Worm (Caenorhabditis elegans) whole organism, L4 larva: ENCODE measurements around the gene F28C6.8.

Source experiments
- F26F4.8 ChIP-seq: fragments of 200-800 bp; sonication (Bioruptor generic); conservative IDR thresholded peaks from 2 replicates; pipeline ENCODE4 v1.3.6; 2022; ENCODE audit warnings: missing genetic modification characterization, missing compliant biosample characterization
- F49E8.2 ChIP-seq: sonication (generic microtip); optimal IDR thresholded peaks from 2 replicates; lab custom pipeline; 2016; ENCODE audit warnings: missing compliant biosample characterization, mild to moderate bottlenecking, missing genetic modification characterization, borderline replicate concordance
- R02D3.7 ChIP-seq: fragments of 150-350 bp; sonication (generic microtip); optimal IDR thresholded peaks from 3 replicates; lab custom pipeline; 2014; ENCODE audit warnings: missing biosample characterization, missing genetic modification characterization
- T20F7.1 ChIP-seq: fragments of 200-800 bp; sonication (Bioruptor generic); optimal IDR thresholded peaks from 2 replicates; lab custom pipeline; 2018; ENCODE audit warnings: mild to moderate bottlenecking, missing genetic modification characterization, missing compliant biosample characterization
- T26A8.4 ChIP-seq: fragments of 200-800 bp; sonication (Bioruptor generic); IDR thresholded peaks from 2 replicates; pipeline ENCODE4 v1.3.6; 2022; ENCODE audit warnings: missing genetic modification characterization, missing compliant biosample characterization
- Y105C5A.15 ChIP-seq: fragments of 200-800 bp; sonication (Bioruptor generic); IDR thresholded peaks from 2 replicates; pipeline ENCODE4 v1.3.6; 2022; ENCODE audit warnings: missing genetic modification characterization, missing compliant biosample characterization
- Y48G9A.11 ChIP-seq: fragments of 200-800 bp; sonication (Bioruptor generic); IDR thresholded peaks from 2 replicates; pipeline ENCODE4 v1.3.6; 2022; ENCODE audit warnings: missing genetic modification reagents, missing genetic modification characterization, missing compliant biosample characterization
- Y5F2A.4 ChIP-seq: fragments of 200-800 bp; sonication (Bioruptor generic); optimal IDR thresholded peaks from 2 replicates; lab custom pipeline; 2018; ENCODE audit warnings: mild to moderate bottlenecking, missing genetic modification characterization, missing compliant biosample characterization
- Y75B8A.6 ChIP-seq: fragments of 200-800 bp; sonication (Bioruptor generic); IDR thresholded peaks from 2 replicates; pipeline ENCODE4 v1.3.6; 2022; ENCODE audit warnings: missing genetic modification reagents, missing genetic modification characterization, missing compliant biosample characterization
- ama-1 ChIP-seq: fragments of 150-350 bp; optimal IDR thresholded peaks from 2 replicates; lab custom pipeline; 2014; ENCODE audit warnings: inconsistent platforms, mixed read lengths
- attf-4 ChIP-seq: sonication (generic microtip); optimal IDR thresholded peaks from 3 replicates; lab custom pipeline; 2017; ENCODE audit warnings: missing biosample characterization, missing genetic modification characterization
- ceh-20 ChIP-seq: fragments of 200-800 bp; sonication (Bioruptor generic); IDR thresholded peaks from 2 replicates; pipeline ENCODE4 v1.3.6; 2022; ENCODE audit warnings: missing genetic modification reagents, missing genetic modification characterization, missing compliant biosample characterization
- ceh-44 ChIP-seq: fragments of 200-800 bp; sonication (Bioruptor generic); IDR thresholded peaks from 2 replicates; pipeline ENCODE4 v1.3.6; 2022; ENCODE audit warnings: missing genetic modification reagents, missing genetic modification characterization, missing compliant biosample characterization
- ceh-62 ChIP-seq: sonication (generic microtip); optimal IDR thresholded peaks from 2 replicates; lab custom pipeline; 2017; ENCODE audit warnings: missing biosample characterization, missing genetic modification characterization
- ceh-82 ChIP-seq: sonication (generic microtip); optimal IDR thresholded peaks from 2 replicates; lab custom pipeline; 2017; ENCODE audit warnings: missing biosample characterization, missing genetic modification characterization
- ctbp-1 ChIP-seq: fragments of 200-800 bp; sonication (Bioruptor generic); IDR thresholded peaks from 2 replicates; pipeline ENCODE4 v1.3.6; 2022; ENCODE audit warnings: missing genetic modification reagents, missing genetic modification characterization, missing compliant biosample characterization
- daf-16 ChIP-seq, 3 experiments: sonication (generic microtip); optimal IDR thresholded peaks; 2 replicates each; lab custom pipeline; 2016 to 2017; ENCODE audit warnings: missing genetic modification characterization in 3 of 3, missing genetic modification reagents in 3 of 3, mild to moderate bottlenecking in 2 of 3, missing compliant biosample characterization in 2 of 3, missing biosample characterization in 1 of 3, moderate library complexity in 1 of 3
- dmd-6 ChIP-seq: fragments of 200-800 bp; sonication (Bioruptor generic); IDR thresholded peaks from 2 replicates; pipeline ENCODE4 v1.3.6; 2022; ENCODE audit warnings: missing genetic modification reagents, missing genetic modification characterization, missing compliant biosample characterization
- dmd-8 ChIP-seq: fragments of 200-800 bp; sonication (Bioruptor generic); IDR thresholded peaks from 2 replicates; pipeline ENCODE4 v1.3.6; 2022; ENCODE audit warnings: missing genetic modification characterization, missing compliant biosample characterization
- dve-1 ChIP-seq: sonication (generic microtip); optimal IDR thresholded peaks from 2 replicates; lab custom pipeline; 2017; ENCODE audit warnings: antibody characterized with exemption, mild to moderate bottlenecking, missing genetic modification characterization, missing compliant biosample characterization; ENCODE audit not compliant: insufficient read depth
- egl-43 ChIP-seq: fragments of 200-800 bp; sonication (Bioruptor generic); IDR thresholded peaks from 2 replicates; pipeline ENCODE4 v1.3.6; 2022; ENCODE audit warnings: missing genetic modification reagents, missing genetic modification characterization, missing compliant biosample characterization
- hif-1 ChIP-seq, 2 experiments: sonication (generic microtip); optimal IDR thresholded peaks; 2 replicates each; lab custom pipeline; 2016 to 2017; ENCODE audit warnings: missing compliant biosample characterization in 2 of 2, missing genetic modification characterization in 2 of 2, missing genetic modification reagents in 2 of 2, missing genotype in 2 of 2, mild to moderate bottlenecking in 1 of 2
- hlh-30 ChIP-seq: sonication (generic microtip); optimal IDR thresholded peaks from 2 replicates; lab custom pipeline; 2017; ENCODE audit warnings: antibody characterized with exemption, mild to moderate bottlenecking, missing genetic modification characterization, missing compliant biosample characterization; ENCODE audit not compliant: insufficient read depth
- jun-1 ChIP-seq: fragments of 150-350 bp; optimal IDR thresholded peaks from 2 replicates; lab custom pipeline; 2014; ENCODE audit warnings: missing biosample characterization, missing genetic modification reagents, missing genetic modification characterization
- lim-7 ChIP-seq: fragments of 200-800 bp; sonication (Bioruptor generic); IDR thresholded peaks from 2 replicates; pipeline ENCODE4 v1.3.6; 2022; ENCODE audit warnings: missing genetic modification characterization, missing compliant biosample characterization
- lin-1 ChIP-seq: fragments of 200-800 bp; sonication (Bioruptor generic); IDR thresholded peaks from 2 replicates; pipeline ENCODE4 v1.3.6; 2022; ENCODE audit warnings: missing genetic modification reagents, missing genetic modification characterization, missing compliant biosample characterization
- lin-39 ChIP-seq: fragments of 150-350 bp; optimal IDR thresholded peaks from 2 replicates; lab custom pipeline; 2014; ENCODE audit warnings: missing biosample characterization, missing genetic modification reagents, missing genetic modification characterization
- lsy-2 ChIP-seq, 2 experiments: fragments of 150-350 bp in 1 of 2; sonication (generic microtip) in 1 of 2; optimal IDR thresholded peaks; 2 replicates each; lab custom pipeline; 2014 to 2017; ENCODE audit warnings: missing biosample characterization in 2 of 2, missing genetic modification characterization in 2 of 2
- mdl-1 ChIP-seq, 2 experiments: fragments of 150-350 bp in 1 of 2; sonication (generic microtip) in 1 of 2; optimal IDR thresholded peaks; 2 replicates each; lab custom pipeline; 2014 to 2017; ENCODE audit warnings: missing biosample characterization in 2 of 2, missing genetic modification characterization in 2 of 2
- mep-1 ChIP-seq: fragments of 150-350 bp; sonication (generic microtip); optimal IDR thresholded peaks from 3 replicates; lab custom pipeline; 2014; ENCODE audit warnings: missing biosample characterization, missing genetic modification characterization
- mes-2 ChIP-seq: sonication (generic microtip); optimal IDR thresholded peaks from 2 replicates; lab custom pipeline; 2016; ENCODE audit warnings: missing genotype, mild to moderate bottlenecking, missing genetic modification characterization, missing compliant biosample characterization; ENCODE audit not compliant: poor library complexity, severe bottlenecking
- nhr-102 ChIP-seq: sonication (generic microtip); optimal IDR thresholded peaks from 2 replicates; lab custom pipeline; 2016; ENCODE audit warnings: mild to moderate bottlenecking, missing genetic modification characterization, moderate library complexity, missing compliant biosample characterization
- nhr-28 ChIP-seq: fragments of 150-350 bp; optimal IDR thresholded peaks from 2 replicates; lab custom pipeline; 2014; ENCODE audit warnings: missing biosample characterization, missing genetic modification characterization
- nhr-41 ChIP-seq: fragments of 200-800 bp; sonication (Bioruptor generic); IDR thresholded peaks from 2 replicates; pipeline ENCODE4 v1.3.6; 2022; ENCODE audit warnings: missing genetic modification reagents, missing genetic modification characterization, missing compliant biosample characterization
- nhr-48 ChIP-seq: sonication (generic microtip); optimal IDR thresholded peaks from 2 replicates; lab custom pipeline; 2016; ENCODE audit warnings: mild to moderate bottlenecking, missing genetic modification characterization, missing compliant biosample characterization
- nhr-6 ChIP-seq: fragments of 150-350 bp; optimal IDR thresholded peaks from 2 replicates; lab custom pipeline; 2014; ENCODE audit warnings: missing biosample characterization, missing genetic modification characterization
- nhr-77 ChIP-seq: fragments of 150-350 bp; optimal IDR thresholded peaks from 2 replicates; lab custom pipeline; 2014; ENCODE audit warnings: missing biosample characterization, missing genetic modification characterization
- php-3 ChIP-seq: fragments of 200-800 bp; sonication (Bioruptor generic); IDR thresholded peaks from 2 replicates; pipeline ENCODE4 v1.3.6; 2022; ENCODE audit warnings: missing genetic modification reagents, missing genetic modification characterization, missing compliant biosample characterization
- rbr-2 ChIP-seq: sonication (generic microtip); optimal IDR thresholded peaks from 2 replicates; lab custom pipeline; 2016; ENCODE audit warnings: missing genotype, missing genetic modification characterization, missing compliant biosample characterization
- sdz-12 ChIP-seq: fragments of 200-800 bp; sonication (Bioruptor generic); optimal IDR thresholded peaks from 2 replicates; lab custom pipeline; 2018; ENCODE audit warnings: mild to moderate bottlenecking, missing genetic modification characterization, missing compliant biosample characterization
- snpc-1.2 ChIP-seq: fragments of 200-800 bp; sonication (Bioruptor generic); IDR thresholded peaks from 2 replicates; pipeline ENCODE4 v1.3.6; 2022; ENCODE audit warnings: missing genetic modification reagents, missing genetic modification characterization, missing compliant biosample characterization
- snpc-4 ChIP-seq: fragments of 150-350 bp; optimal IDR thresholded peaks from 2 replicates; lab custom pipeline; 2014; ENCODE audit warnings: missing biosample characterization, missing genetic modification characterization
- spr-3 ChIP-seq: fragments of 200-800 bp; sonication (Bioruptor generic); optimal IDR thresholded peaks from 2 replicates; lab custom pipeline; 2018; ENCODE audit warnings: mild to moderate bottlenecking, missing genetic modification characterization, missing compliant biosample characterization
- tra-1 ChIP-seq: fragments of 200-800 bp; sonication (Bioruptor generic); IDR thresholded peaks from 2 replicates; pipeline ENCODE4 v1.3.6; 2022; ENCODE audit warnings: missing genetic modification reagents, missing genetic modification characterization, missing compliant biosample characterization
- unc-130 ChIP-seq: sonication (generic microtip); optimal IDR thresholded peaks from 2 replicates; lab custom pipeline; 2016; ENCODE audit warnings: missing genetic modification reagents, missing genetic modification characterization, missing compliant biosample characterization
- vab-7 ChIP-seq: fragments of 200-800 bp; sonication (Bioruptor generic); IDR thresholded peaks from 2 replicates; pipeline ENCODE4 v1.3.6; 2022; ENCODE audit warnings: missing genetic modification reagents, missing genetic modification characterization, missing compliant biosample characterization
- zfp-3 ChIP-seq: fragments of 200-800 bp; sonication (Bioruptor generic); conservative IDR thresholded peaks from 2 replicates; pipeline ENCODE4 v1.3.6; 2022; ENCODE audit warnings: missing genetic modification reagents, missing genetic modification characterization, missing compliant biosample characterization
- zip-11 ChIP-seq: fragments of 200-800 bp; sonication (Bioruptor generic); IDR thresholded peaks from 2 replicates; pipeline ENCODE4 v1.3.6; 2022; ENCODE audit warnings: missing genetic modification characterization, missing compliant biosample characterization

F28C6.8 gene

ce11 chrII:8566039-8566438 is 40.6 kb upstream of the F28C6.8 start, which contains the start of gene stc-1 (continued):
- TF ChIP-seq mes-2 (tag; lab: Kevin White, UChicago), result peak; percentile 59
- peak; percentile 53 for TF ChIP-seq nhr-6
- TF ChIP-seq T26A8.4 (GFP tag; lab: Robert Waterston, UW), result peak; percentile 35; the same call in 1 of the 2 replicates
- TF ChIP-seq rbr-2, result no peak
- no peak for TF ChIP-seq mdl-1 (tag; optimal IDR thresholded peaks at IDR 0.05; lab: Kevin White, UChicago)
- TF ChIP-seq vab-7, result no peak
- no peak for TF ChIP-seq sdz-12 (GFP tag; lab: Kevin White, UChicago)
- peak; percentile 43 for TF ChIP-seq dve-1 (tag; lab: Kevin White, UChicago)

DNA sequence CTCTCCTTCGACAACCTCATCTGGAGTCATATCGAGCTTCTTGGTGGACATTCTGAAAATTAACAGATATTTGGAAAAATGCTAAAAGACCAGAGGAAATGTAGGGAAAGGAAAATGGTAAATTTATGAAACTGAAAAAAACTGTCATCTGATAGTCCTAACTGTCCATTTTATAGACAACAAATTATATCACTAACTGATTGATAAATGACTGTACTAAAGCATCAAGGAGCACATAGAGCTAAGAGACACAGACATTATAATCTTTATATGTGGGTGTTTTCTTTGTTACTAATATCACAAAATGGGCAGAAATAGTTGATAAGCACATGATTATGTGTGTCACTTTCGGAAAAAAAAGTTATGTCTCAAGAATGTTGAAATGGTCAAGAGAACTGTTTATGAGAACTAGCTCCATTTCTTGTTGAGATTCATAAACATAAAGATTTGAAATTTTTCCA is 39.8 kb upstream of the F28C6.8 start, which contains the start of gene F54C9.3:
TSS of gene F54C9.3 (minus strand) at position 51 of the 461 bp plus-strand sequence.
- TF ChIP-seq snpc-1.2 (no peak), ceh-20 (peak; percentile 96), snpc-4 (tag; lab: Kevin White, UChicago) (no peak), egl-43 (GFP tag; lab: Robert Waterston, UW) (no peak), jun-1 (peak; percentile 67), lin-1 (peak; percentile 62), nhr-28 (tag; lab: Kevin White, UChicago) (peak; percentile 95), nhr-48 (tag; lab: Kevin White, UChicago) (peak; percentile 30), dmd-8 (no peak), lsy-2 (tag; optimal IDR thresholded peaks at IDR 0.05; lab: Kevin White, UChicago) (peak in 1 of 2 experiments; percentile 35), hlh-30 (tag; lab: Kevin White, UChicago) (peak; percentile 50), R02D3.7 (tag; lab: Kevin White, UChicago) (no peak), F26F4.8 (GFP tag; lab: Robert Waterston, UW) (no peak), nhr-41 (GFP tag; lab: Robert Waterston, UW) (no peak), Y48G9A.11 (GFP tag; lab: Robert Waterston, UW) (no peak), dmd-6 (GFP tag; lab: Robert Waterston, UW) (peak; percentile 92), Y5F2A.4 (GFP tag; lab: Kevin White, UChicago) (no peak), spr-3 (GFP tag; lab: Kevin White, UChicago) (no peak), Y105C5A.15 (GFP tag; lab: Robert Waterston, UW) (no peak), ceh-82 (tag; lab: Kevin White, UChicago) (no peak), nhr-102 (peak; percentile 3), dve-1 (tag; lab: Kevin White, UChicago) (peak; percentile 92), ctbp-1 (no peak), attf-4 (tag; lab: Kevin White, UChicago) (no peak), T20F7.1 (GFP tag; lab: Kevin White, UChicago) (peak; percentile 48), mdl-1 (tag; optimal IDR thresholded peaks at IDR 0.05; lab: Kevin White, UChicago) (no peak), lin-39 (tag; lab: Kevin White, UChicago) (no peak), Y75B8A.6 (GFP tag; lab: Robert Waterston, UW) (no peak), tra-1 (GFP tag; lab: Robert Waterston, UW) (peak; percentile 75; the same call in 1 of the 2 replicates), mep-1 (tag; lab: Kevin White, UChicago) (peak; percentile 68), php-3 (GFP tag; lab: Robert Waterston, UW) (peak; percentile 99), zfp-3 (GFP tag; lab: Robert Waterston, UW) (no peak), F49E8.2 (tag; lab: Kevin White, UChicago) (no peak), unc-130 (GFP tag; lab: Kevin White, UChicago) (no peak), ama-1 (lab: Kevin White, UChicago) (peak; percentile 25), ceh-44 (no peak), zip-11 (GFP tag; lab: Robert Waterston, UW) (no peak), lim-7 (no peak), nhr-77 (peak; percentile 93), hif-1 (tag; optimal IDR thresholded peaks at IDR 0.05; lab: Kevin White, UChicago) (no peak), ceh-62 (tag; lab: Kevin White, UChicago) (no peak), daf-16 (GFP tag; optimal IDR thresholded peaks at IDR 0.05; lab: Kevin White, UChicago) (peak in 1 of 2 experiments; percentile 14), daf-16 (tag; optimal IDR thresholded peaks at IDR 0.05; lab: Kevin White, UChicago) (peak; percentile 84)
